Fruit fly (Drosophila melanogaster) S2 (cell line): Measurements from ENCODE around the gene CG7294.

Source experiments
- CG8478 ChIP-seq: fragments of >200 bp; optimal IDR thresholded peaks from 2 replicates; lab custom pipeline; 2018
- CTCF ChIP-seq, 2 experiments: fragments of >200 bp; optimal IDR thresholded peaks; 2 replicates each; lab custom pipeline; 2018

DNA sequence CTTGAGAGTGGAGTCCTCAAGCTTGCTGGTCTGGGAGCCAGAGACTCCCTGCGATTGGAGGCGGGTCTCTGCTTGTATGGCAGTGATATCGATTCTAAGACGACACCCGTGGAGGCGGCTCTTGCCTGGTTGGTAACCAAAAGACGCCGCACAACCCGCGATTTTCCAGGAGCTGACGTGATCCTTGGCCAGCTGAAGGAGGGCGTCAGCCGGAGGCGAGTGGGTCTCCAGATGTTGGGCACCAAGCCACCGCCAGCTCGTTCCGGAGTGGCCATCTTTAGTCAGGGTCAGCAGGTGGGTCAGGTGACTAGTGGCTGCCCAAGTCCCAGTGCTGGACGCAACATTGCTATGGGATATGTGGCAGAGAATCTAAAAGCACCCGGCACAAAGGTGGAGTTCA lies 15.4 kb upstream of the CG7294 start:
- TF ChIP-seq CG8478 = no peak
- TF ChIP-seq CTCF (optimal IDR thresholded peaks at IDR 0.05; lab: Kevin White, UChicago) = no peak
